Worm (Caenorhabditis elegans) whole organism, young adult: Measurements from ENCODE around the gene nhr-104.
"Not testable (repeated sequence)": the region's sequence is repeated elsewhere in the genome, so short reads cannot be mapped to it uniquely, and the experiment has no call there.

Source experiments
- B0019.2 ChIP-seq: fragments of 200-800 bp; sonication (Bioruptor generic); conservative IDR thresholded peaks from 2 replicates; pipeline ENCODE4 v1.3.6; 2022; ENCODE audit warnings: missing genetic modification reagents, missing genetic modification characterization, missing compliant biosample characterization
- B0336.3 ChIP-seq: fragments of 200-800 bp; sonication (Bioruptor generic); IDR thresholded peaks from 2 replicates; pipeline ENCODE4 v1.3.6; 2022; ENCODE audit warnings: missing genetic modification characterization, missing compliant biosample characterization
- C06A6.2 ChIP-seq: fragments of 200-800 bp; sonication (Bioruptor generic); conservative IDR thresholded peaks from 2 replicates; pipeline ENCODE4 v1.3.6; 2022; ENCODE audit warnings: missing genetic modification characterization, missing compliant biosample characterization
- F10E7.11 ChIP-seq: sonication (generic microtip); optimal IDR thresholded peaks from 2 replicates; lab custom pipeline; 2017; ENCODE audit warnings: mild to moderate bottlenecking, missing genetic modification characterization, moderate library complexity, missing compliant biosample characterization
- F22D6.2 ChIP-seq: sonication (generic microtip); optimal IDR thresholded peaks from 2 replicates; lab custom pipeline; 2016; ENCODE audit warnings: mild to moderate bottlenecking, missing genetic modification characterization, missing compliant biosample characterization
- F33H1.4 ChIP-seq: fragments of 200-800 bp; sonication (Bioruptor generic); IDR thresholded peaks from 2 replicates; pipeline ENCODE4 v1.3.6; 2022; ENCODE audit warnings: missing genetic modification reagents, missing genetic modification characterization, missing compliant biosample characterization
- K11D2.4 ChIP-seq: fragments of 200-800 bp; sonication (Bioruptor generic); IDR thresholded peaks from 2 replicates; pipeline ENCODE4 v1.3.6; 2022; ENCODE audit warnings: missing genetic modification reagents, missing genetic modification characterization, missing compliant biosample characterization
- ZK185.1 ChIP-seq: sonication (generic microtip); optimal IDR thresholded peaks from 2 replicates; lab custom pipeline; 2016; ENCODE audit warnings: mild to moderate bottlenecking, missing genetic modification characterization, missing compliant biosample characterization; ENCODE audit not compliant: poor library complexity, severe bottlenecking
- akir-1 ChIP-seq: fragments of 200-800 bp; sonication (Bioruptor generic); optimal IDR thresholded peaks from 2 replicates; lab custom pipeline; 2018; ENCODE audit warnings: mild to moderate bottlenecking, missing genetic modification characterization, moderate library complexity, missing compliant biosample characterization
- ceh-58 ChIP-seq: fragments of 200-800 bp; sonication (Bioruptor generic); IDR thresholded peaks from 2 replicates; pipeline ENCODE4 v1.3.6; 2022; ENCODE audit warnings: missing genetic modification characterization, missing compliant biosample characterization
- ceh-91 ChIP-seq: fragments of 200-800 bp; sonication (Bioruptor generic); IDR thresholded peaks from 2 replicates; pipeline ENCODE4 v1.3.6; 2022; ENCODE audit warnings: missing genetic modification reagents, missing genetic modification characterization, missing compliant biosample characterization
- chd-7 ChIP-seq: sonication (generic microtip); optimal IDR thresholded peaks from 2 replicates; lab custom pipeline; 2016; ENCODE audit warnings: mild to moderate bottlenecking, missing genetic modification characterization, moderate library complexity, missing compliant biosample characterization
- dpff-1 ChIP-seq: sonication (generic microtip); optimal IDR thresholded peaks from 2 replicates; lab custom pipeline; 2017; ENCODE audit warnings: mild to moderate bottlenecking, missing genetic modification characterization, missing compliant biosample characterization
- efl-1 ChIP-seq: fragments of 150-350 bp; optimal IDR thresholded peaks from 2 replicates; lab custom pipeline; 2014; ENCODE audit warnings: missing biosample characterization, missing genetic modification reagents, missing genetic modification characterization
- egl-18 ChIP-seq: fragments of 200-800 bp; sonication (Bioruptor generic); IDR thresholded peaks from 2 replicates; pipeline ENCODE4 v1.3.6; 2022; ENCODE audit warnings: missing genetic modification reagents, missing genetic modification characterization, missing compliant biosample characterization
- ekl-4 ChIP-seq: fragments of 200-800 bp; sonication (Bioruptor generic); IDR thresholded peaks from 2 replicates; pipeline ENCODE4 v1.3.6; 2022; ENCODE audit warnings: missing genetic modification reagents, missing genetic modification characterization, missing compliant biosample characterization
- hmg-1.2 ChIP-seq: fragments of 200-800 bp; sonication (Bioruptor generic); IDR thresholded peaks from 2 replicates; pipeline ENCODE4 v1.3.6; 2022; ENCODE audit warnings: missing genetic modification reagents, missing genetic modification characterization, missing compliant biosample characterization
- let-526 ChIP-seq: fragments of 200-800 bp; sonication (Bioruptor generic); IDR thresholded peaks from 2 replicates; pipeline ENCODE4 v1.3.6; 2022; ENCODE audit warnings: missing genetic modification reagents, missing genetic modification characterization, missing compliant biosample characterization
- let-607 ChIP-seq, 2 experiments: fragments of 200-800 bp in 1 of 2; sonication (Bioruptor generic) in 1 of 2; sonication (generic microtip) in 1 of 2; optimal IDR thresholded peaks; 2 replicates each; lab custom pipeline; 2016 to 2018; ENCODE audit warnings: mild to moderate bottlenecking in 2 of 2, missing compliant biosample characterization in 2 of 2, missing genetic modification characterization in 2 of 2, moderate library complexity in 2 of 2, missing genotype in 1 of 2
- lsl-1 ChIP-seq: fragments of 200-800 bp; sonication (Bioruptor generic); optimal IDR thresholded peaks from 2 replicates; lab custom pipeline; 2018; ENCODE audit warnings: mild to moderate bottlenecking, missing genetic modification characterization, moderate library complexity, missing compliant biosample characterization
- madf-10 ChIP-seq: sonication (generic microtip); optimal IDR thresholded peaks from 2 replicates; lab custom pipeline; 2016; ENCODE audit warnings: mild to moderate bottlenecking, missing genetic modification characterization, missing compliant biosample characterization
- madf-3 ChIP-seq: fragments of 200-800 bp; sonication (Bioruptor generic); IDR thresholded peaks from 2 replicates; pipeline ENCODE4 v1.3.6; 2022; ENCODE audit warnings: missing genetic modification reagents, missing genetic modification characterization, missing compliant biosample characterization
- madf-6 ChIP-seq: fragments of 200-800 bp; sonication (Bioruptor generic); IDR thresholded peaks from 2 replicates; pipeline ENCODE4 v1.3.6; 2022; ENCODE audit warnings: missing genetic modification reagents, missing genetic modification characterization, missing compliant biosample characterization
- mcd-1 ChIP-seq: fragments of 200-800 bp; sonication (Bioruptor generic); IDR thresholded peaks from 2 replicates; pipeline ENCODE4 v1.3.6; 2022; ENCODE audit warnings: missing genetic modification reagents, missing genetic modification characterization, missing compliant biosample characterization
- nfya-1 ChIP-seq: sonication (generic microtip); optimal IDR thresholded peaks from 2 replicates; lab custom pipeline; 2017; ENCODE audit warnings: antibody characterized with exemption, missing compliant biosample characterization, missing genetic modification characterization, borderline replicate concordance; ENCODE audit not compliant: insufficient read depth
- nfyb-1 ChIP-seq: fragments of 200-800 bp; sonication (Bioruptor generic); IDR thresholded peaks from 2 replicates; pipeline ENCODE4 v1.3.6; 2022; ENCODE audit warnings: missing genetic modification reagents, missing genetic modification characterization, missing compliant biosample characterization
- nhr-179 ChIP-seq: sonication (generic microtip); optimal IDR thresholded peaks from 2 replicates; lab custom pipeline; 2016; ENCODE audit warnings: mild to moderate bottlenecking, missing genetic modification characterization, missing compliant biosample characterization
- nhr-80 ChIP-seq: sonication (generic microtip); optimal IDR thresholded peaks from 2 replicates; lab custom pipeline; 2016; ENCODE audit warnings: missing genetic modification characterization, missing compliant biosample characterization
- rpc-1 ChIP-seq, 2 experiments: fragments of 150-350 bp in 1 of 2; sonication (generic microtip) in 1 of 2; optimal IDR thresholded peaks; 2 replicates each; lab custom pipeline; 2014 to 2018; ENCODE audit warnings: missing biosample characterization in 1 of 2, missing genetic modification characterization in 1 of 2, missing genetic modification reagents in 1 of 2, missing genotype in 1 of 2
- snpc-4 ChIP-seq, 5 experiments: fragments of 150-350 bp in 1 of 5; sonication (generic microtip) in 4 of 5; optimal IDR thresholded peaks; 2 replicates each; lab custom pipeline; 2014 to 2018; ENCODE audit warnings: missing genetic modification characterization in 5 of 5, missing biosample characterization in 3 of 5, antibody characterized with exemption in 2 of 5, mild to moderate bottlenecking in 2 of 5, missing compliant biosample characterization in 2 of 5, missing genotype in 2 of 5, moderate library complexity in 2 of 5, missing genetic modification reagents in 1 of 5
- tlf-1 ChIP-seq: fragments of 200-800 bp; sonication (Bioruptor generic); optimal IDR thresholded peaks from 2 replicates; lab custom pipeline; 2018; ENCODE audit warnings: mild to moderate bottlenecking, missing genetic modification characterization, missing compliant biosample characterization
- xnd-1 ChIP-seq: sonication (generic microtip); optimal IDR thresholded peaks from 2 replicates; lab custom pipeline; 2016; ENCODE audit warnings: missing genotype, missing genetic modification reagents, missing genetic modification characterization, missing compliant biosample characterization
- ztf-6 ChIP-seq: fragments of 200-800 bp; sonication (Bioruptor generic); IDR thresholded peaks from 2 replicates; pipeline ENCODE4 v1.3.6; 2022; ENCODE audit warnings: missing genetic modification reagents, missing genetic modification characterization, missing compliant biosample characterization

nhr-104 gene

DNA sequence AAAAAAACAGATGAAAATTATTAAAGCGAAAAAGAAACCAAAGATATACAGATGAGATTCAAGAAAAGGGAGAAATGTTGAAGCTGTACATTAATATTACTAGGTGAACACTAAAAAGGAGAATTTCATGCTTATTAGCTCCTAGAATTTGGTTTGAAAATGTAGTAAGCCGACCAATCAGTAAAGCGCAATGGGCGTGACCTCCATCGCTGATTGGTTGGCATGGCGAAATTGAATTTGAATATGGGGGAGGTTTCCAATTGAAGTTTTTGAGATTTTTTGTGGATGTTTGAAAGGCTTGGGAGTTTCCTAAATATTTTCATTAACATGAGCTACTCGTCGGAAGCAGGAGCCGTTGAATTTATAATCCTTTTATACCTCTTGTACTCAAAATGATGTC lies 12.0 kb downstream of the nhr-104 start:
- TF ChIP-seq madf-6 (GFP tag; lab: Robert Waterston, UW) (no peak), lsl-1 (GFP tag; lab: Kevin White, UChicago) (no peak), nfyb-1 (peak; percentile 76; the same call in 1 of the 2 replicates), K11D2.4 (GFP tag; lab: Robert Waterston, UW) (no peak), ekl-4 (GFP tag; lab: Robert Waterston, UW) (no peak)
- TF ChIP-seq, all 124 proteins: peak for 1

- TF ChIP-seq ceh-91 (GFP tag; lab: Robert Waterston, UW) (no peak), ceh-58 (GFP tag; lab: Robert Waterston, UW) (no peak)
Observed at ce11 chrIV:4776001-4776400, 12.5 kb downstream of the nhr-104 start, which contains the start of gene R11E3.19. Gene R11E3.19 (minus strand): TSS chrIV:4776101.

DNA sequence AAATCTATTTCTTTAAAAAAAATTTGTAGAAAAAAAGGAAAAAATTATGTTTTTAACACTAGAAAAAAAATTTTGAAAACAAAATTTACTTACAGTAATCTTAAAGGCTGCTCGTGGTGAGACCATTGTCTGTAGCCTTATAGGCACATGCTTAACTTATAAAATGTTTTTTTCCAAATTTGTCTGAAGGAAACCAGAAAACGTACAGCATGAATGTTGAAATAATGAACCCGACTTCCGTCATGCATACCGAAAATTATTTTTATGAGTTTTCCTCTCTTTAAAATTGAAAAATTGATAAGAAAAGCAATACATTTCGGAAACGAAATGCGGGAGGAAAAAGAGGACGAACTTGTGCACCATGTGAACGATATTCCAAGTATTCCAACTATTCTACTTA lies 16.7 kb downstream of the nhr-104 start, which contains the start of gene R11E3.2:
TSS of gene R11E3.2 (plus strand) at position 301 of the 400 bp plus-strand sequence.
- TF ChIP-seq nhr-179 (tag; lab: Kevin White, UChicago) (no peak), dpff-1 (tag; lab: Kevin White, UChicago) (no peak), nhr-80 (tag; lab: Kevin White, UChicago) (peak; percentile 4)

DNA sequence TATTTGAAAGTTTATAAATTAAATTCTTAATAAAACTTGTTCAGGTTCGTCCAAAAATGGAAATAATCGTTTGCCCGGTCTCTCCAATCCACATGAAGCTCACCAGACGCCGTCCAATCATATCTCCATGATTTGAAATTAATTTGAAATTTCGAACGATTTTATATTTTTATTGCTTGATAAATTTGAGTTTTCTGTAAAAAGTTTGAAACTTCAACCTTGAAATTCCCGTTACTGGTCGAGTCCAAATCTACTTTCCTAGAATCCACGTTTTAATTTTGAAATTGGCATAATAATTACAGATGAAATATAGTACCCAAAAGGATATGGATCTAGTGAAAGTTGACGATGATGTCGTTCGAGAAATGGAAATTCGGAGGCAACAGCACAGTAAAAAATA lies 24.1 kb downstream of the nhr-104 start, which contains the start of gene npp-26:
TSS of gene npp-26 (plus strand) at position 301 of the 400 bp plus-strand sequence.
- TF ChIP-seq ZK185.1 (no peak), egl-18 (GFP tag; lab: Robert Waterston, UW) (no peak)

ce11 chrIV:4763844-4764243 lies 24.6 kb downstream of the nhr-104 start, which contains the start of gene Y17G9B.2:
Gene Y17G9B.2 (plus strand): TSS chrIV:4764144.
- TF ChIP-seq F10E7.11 (tag; lab: Kevin White, UChicago), result no peak
- no peak for TF ChIP-seq xnd-1

DNA sequence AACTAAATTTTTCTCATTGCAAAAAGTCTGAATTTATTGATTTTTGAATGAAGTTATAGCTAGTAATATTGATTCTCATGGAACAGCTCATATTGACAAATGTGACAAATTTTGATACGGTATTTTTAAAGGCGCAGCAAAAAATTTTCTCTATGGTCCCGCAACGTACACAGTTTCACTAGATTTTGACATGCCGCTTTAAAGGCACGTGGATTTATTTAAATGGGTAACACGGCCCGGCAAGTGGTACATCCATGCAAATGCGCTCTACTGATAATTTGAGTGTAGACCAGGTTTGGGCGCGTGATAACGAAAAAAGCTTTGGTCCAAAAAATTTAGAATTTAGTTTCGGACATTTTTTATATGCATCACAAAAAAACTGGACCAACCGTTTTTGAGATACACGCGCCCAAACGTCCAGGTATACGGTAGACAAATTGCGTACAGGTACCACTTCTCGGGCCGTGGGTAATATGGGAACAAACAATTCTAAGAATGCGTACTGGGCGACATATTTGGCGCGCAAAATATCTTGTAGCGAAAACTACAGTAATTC lies 25.4 kb downstream of the nhr-104 start:
- not testable (repeated sequence) for TF ChIP-seq snpc-4 (GFP tag; optimal IDR thresholded peaks at IDR 0.05; lab: Kevin White, UChicago)
- peak in 1 of 4 experiments; percentile 39 for TF ChIP-seq snpc-4 (tag; optimal IDR thresholded peaks at IDR 0.05; lab: Kevin White, UChicago)
- TF ChIP-seq lsl-1 (GFP tag; lab: Kevin White, UChicago), result peak; percentile 52
- TF ChIP-seq mcd-1 (GFP tag; lab: Robert Waterston, UW), result peak; percentile 70
- peak; percentile 75 for TF ChIP-seq madf-6 (GFP tag; lab: Robert Waterston, UW)
- peak; percentile 17 for TF ChIP-seq xnd-1
- TF ChIP-seq hmg-1.2 (GFP tag; lab: Robert Waterston, UW), result peak; percentile 26; the same call in 1 of the 2 replicates
- peak; percentile 49 for TF ChIP-seq F33H1.4

ce11 chrIV:4760378-4761084 lies 28.0 kb downstream of the nhr-104 start, which contains the start of the genes memi-1 and cyp-31A3:
Gene memi-1 (minus strand): TSS chrIV:4760428.
Gene cyp-31A3 (plus strand): TSS chrIV:4761049.
- TF ChIP-seq egl-18 (GFP tag; lab: Robert Waterston, UW) (no peak), tlf-1 (peak; percentile 54), akir-1 (no peak), F22D6.2 (tag; lab: Kevin White, UChicago) (no peak), rpc-1 (optimal IDR thresholded peaks at IDR 0.05; lab: Kevin White, UChicago) (no peak), rpc-1 (tag; optimal IDR thresholded peaks at IDR 0.05; lab: Kevin White, UChicago) (no peak), C06A6.2 (GFP tag; lab: Robert Waterston, UW) (no peak), chd-7 (tag; lab: Kevin White, UChicago) (no peak), B0336.3 (no peak), let-607 (tag; optimal IDR thresholded peaks at IDR 0.05; lab: Kevin White, UChicago) (no peak), ekl-4 (GFP tag; lab: Robert Waterston, UW) (peak; percentile 75), madf-6 (GFP tag; lab: Robert Waterston, UW) (peak; percentile 96), nfya-1 (tag; lab: Kevin White, UChicago) (no peak), K11D2.4 (GFP tag; lab: Robert Waterston, UW) (no peak), madf-10 (tag; lab: Kevin White, UChicago) (no peak), B0019.2 (GFP tag; lab: Robert Waterston, UW) (no peak; the same call in 1 of the 2 replicates), madf-3 (GFP tag; lab: Robert Waterston, UW) (0 out of 2 replicates have a peak, but pooled peaks have one; percentile 31), ztf-6 (GFP tag; lab: Robert Waterston, UW) (no peak), let-526 (no peak), efl-1 (GFP tag; lab: Kevin White, UChicago) (peak; percentile 32)
